Fruit fly (Drosophila melanogaster): ENCODE data around the gene cona.

The cona gene

dm6 chr3R:18368595-18368994, 17.0 kb upstream of the cona start:
- TF ChIP-seq toe (GFP tag; optimal IDR thresholded peaks at IDR 0.05) (no peak), CG5204 (GFP tag; optimal IDR thresholded peaks at IDR 0.05) (no peak), bab1 (GFP tag; optimal IDR thresholded peaks at IDR 0.05) (no peak), Hr96 (GFP tag; optimal IDR thresholded peaks at IDR 0.05) (no peak)

dm6 chr3R:18371346-18371745, 14.3 kb upstream of the cona start:
- TF ChIP-seq tj (GFP tag; optimal IDR thresholded peaks at IDR 0.05) (peak; percentile 22), CG5204 (GFP tag; optimal IDR thresholded peaks at IDR 0.05) (no peak), ovo (GFP tag; optimal IDR thresholded peaks at IDR 0.05) (no peak), CG7101 (tag; optimal IDR thresholded peaks at IDR 0.05) (no peak), CG7045 (GFP tag; optimal IDR thresholded peaks at IDR 0.05) (no peak), Crg-1 (GFP tag; optimal IDR thresholded peaks at IDR 0.05) (no peak)

- TF ChIP-seq CG1620 (GFP tag; optimal IDR thresholded peaks at IDR 0.05) = no peak
- TF ChIP-seq CG33017 (tag; optimal IDR thresholded peaks at IDR 0.05) = no peak
- TF ChIP-seq ovo (GFP tag; optimal IDR thresholded peaks at IDR 0.05) = no peak
- no peak for TF ChIP-seq CG12768 (GFP tag; optimal IDR thresholded peaks at IDR 0.05)
- no peak for TF ChIP-seq CG7045 (GFP tag; optimal IDR thresholded peaks at IDR 0.05)
- no peak for TF ChIP-seq bab1 (GFP tag; optimal IDR thresholded peaks at IDR 0.05)
- TF ChIP-seq Crg-1 (GFP tag; optimal IDR thresholded peaks at IDR 0.05) = no peak
- TF ChIP-seq Hr96 (GFP tag; optimal IDR thresholded peaks at IDR 0.05) = no peak
- TF ChIP-seq CG14711 (tag; optimal IDR thresholded peaks at IDR 0.05) = no peak
- no peak for TF ChIP-seq cnc (optimal IDR thresholded peaks at IDR 0.05)
- no peak for TF ChIP-seq toe (GFP tag; optimal IDR thresholded peaks at IDR 0.05)
- TF ChIP-seq Clk (GFP tag; optimal IDR thresholded peaks at IDR 0.05) = no peak
- TF ChIP-seq kay (GFP tag; ENCODE audit: borderline replicate concordance) = no peak
Observed at dm6 chr3R:18372688-18373304, 12.8 kb upstream of the cona start, which contains the start of gene gl. gl (minus strand) TSS chr3R:18372738.

dm6 chr3R:18380251-18380812, 5.3 kb upstream of the cona start:
- TF ChIP-seq CG33017 (tag; optimal IDR thresholded peaks at IDR 0.05) (no peak), kay (GFP tag; ENCODE audit: borderline replicate concordance) (peak; percentile 71), CG7045 (GFP tag; optimal IDR thresholded peaks at IDR 0.05) (no peak)

dm6 chr3R:18381014-18381512, 4.6 kb upstream of the cona start, which contains the start of gene CG7675:
CG7675 (minus strand) TSS chr3R:18381178.
- no peak for TF ChIP-seq toe (GFP tag; optimal IDR thresholded peaks at IDR 0.05)
- TF ChIP-seq CG5204 (GFP tag; optimal IDR thresholded peaks at IDR 0.05) = no peak
- TF ChIP-seq bab1 (GFP tag; optimal IDR thresholded peaks at IDR 0.05) = peak; percentile 52
- no peak for TF ChIP-seq cic (GFP tag; optimal IDR thresholded peaks at IDR 0.05)
- no peak for TF ChIP-seq CG7101 (tag; optimal IDR thresholded peaks at IDR 0.05)
- no peak for TF ChIP-seq CG1620 (GFP tag; optimal IDR thresholded peaks at IDR 0.05)
- peak; percentile 95 for TF ChIP-seq tj (GFP tag; optimal IDR thresholded peaks at IDR 0.05)
- TF ChIP-seq CG14711 (tag; optimal IDR thresholded peaks at IDR 0.05) = no peak
- TF ChIP-seq CG33017 (tag; optimal IDR thresholded peaks at IDR 0.05) = no peak
- no peak for TF ChIP-seq CG11617 (GFP tag; optimal IDR thresholded peaks at IDR 0.05)

dm6 chr3R:18384972-18385371, 656 bp upstream of the cona start, which contains the start of gene CG14309:
CG14309 (minus strand) TSS chr3R:18385072.
- TF ChIP-seq tj (GFP tag; optimal IDR thresholded peaks at IDR 0.05) (peak; percentile 45), Mnt (GFP tag; optimal IDR thresholded peaks at IDR 0.05) (no peak), Hr96 (GFP tag; optimal IDR thresholded peaks at IDR 0.05) (no peak), CG33017 (tag; optimal IDR thresholded peaks at IDR 0.05) (no peak), pad (GFP tag; optimal IDR thresholded peaks at IDR 0.05) (no peak), CG1620 (GFP tag; optimal IDR thresholded peaks at IDR 0.05) (no peak), kay (GFP tag; ENCODE audit: borderline replicate concordance) (no peak), CG7045 (GFP tag; optimal IDR thresholded peaks at IDR 0.05) (no peak)

- TF ChIP-seq Hr96 (GFP tag; optimal IDR thresholded peaks at IDR 0.05) = no peak
- peak; percentile 15 for TF ChIP-seq Mnt (GFP tag; optimal IDR thresholded peaks at IDR 0.05)
Observed at dm6 chr3R:18389790-18390189, 4.2 kb downstream of the cona start, which contains the start of gene Vha100-4. Vha100-4 (minus strand) TSS chr3R:18389805.

dm6 chr3R:18393436-18393835, 7.8 kb downstream of the cona start:
- TF ChIP-seq CG7101 (tag; optimal IDR thresholded peaks at IDR 0.05) (peak; percentile 71), toe (GFP tag; optimal IDR thresholded peaks at IDR 0.05) (peak; percentile 33), kay (GFP tag; ENCODE audit: borderline replicate concordance) (no peak), bab1 (GFP tag; optimal IDR thresholded peaks at IDR 0.05) (peak; percentile 32), CG1620 (GFP tag; optimal IDR thresholded peaks at IDR 0.05) (no peak), CG11617 (GFP tag; optimal IDR thresholded peaks at IDR 0.05) (peak; percentile 76), Mnt (GFP tag; optimal IDR thresholded peaks at IDR 0.05) (peak; percentile 14), ovo (GFP tag; optimal IDR thresholded peaks at IDR 0.05) (no peak), tj (GFP tag; optimal IDR thresholded peaks at IDR 0.05) (peak; percentile 32), Clk (GFP tag; optimal IDR thresholded peaks at IDR 0.05) (no peak), CG12768 (GFP tag; optimal IDR thresholded peaks at IDR 0.05) (no peak), cic (GFP tag; optimal IDR thresholded peaks at IDR 0.05) (peak; percentile 1), CG14711 (tag; optimal IDR thresholded peaks at IDR 0.05) (peak; percentile 3), CG33017 (tag; optimal IDR thresholded peaks at IDR 0.05) (peak; percentile 37), Crg-1 (GFP tag; optimal IDR thresholded peaks at IDR 0.05) (no peak)

Data from whole organism, adult.